Worm (Caenorhabditis elegans) whole organism, L1 larva: Measurements from ENCODE around the gene srx-77.

ENCODE experiments used
- aha-1 ChIP-seq: fragments of 150-350 bp; optimal IDR thresholded peaks from 2 replicates; lab custom pipeline; 2014; ENCODE audit warnings: missing biosample characterization, missing genetic modification characterization
- ama-1 ChIP-seq: fragments of 150-350 bp; optimal IDR thresholded peaks from 2 replicates; lab custom pipeline; 2014
- blmp-1 ChIP-seq: fragments of 150-350 bp; optimal IDR thresholded peaks from 2 replicates; lab custom pipeline; 2014; ENCODE audit warnings: missing biosample characterization, missing genetic modification characterization
- ceh-8 ChIP-seq: fragments of 200-800 bp; sonication (Bioruptor generic); optimal IDR thresholded peaks from 2 replicates; lab custom pipeline; 2018; ENCODE audit warnings: mild to moderate bottlenecking, missing genetic modification characterization, moderate library complexity, missing compliant biosample characterization
- ceh-82 ChIP-seq, 3 experiments: fragments of 150-350 bp in 1 of 3; sonication (generic microtip) in 2 of 3; optimal IDR thresholded peaks; 2 replicates each; lab custom pipeline; 2014 to 2017; ENCODE audit warnings: missing biosample characterization in 3 of 3, missing genetic modification characterization in 3 of 3
- dpl-1 ChIP-seq, 3 experiments: fragments of 150-350 bp in 2 of 3; sonication (generic microtip) in 1 of 3; optimal IDR thresholded peaks; 2 replicates each; lab custom pipeline; 2014 to 2017; ENCODE audit warnings: missing biosample characterization in 3 of 3, missing genetic modification characterization in 3 of 3, missing genetic modification reagents in 3 of 3
- dsc-1 ChIP-seq: sonication (generic microtip); optimal IDR thresholded peaks from 2 replicates; lab custom pipeline; 2016; ENCODE audit warnings: mild to moderate bottlenecking, missing genetic modification characterization, missing compliant biosample characterization
- efl-1 ChIP-seq, 4 experiments: fragments of 150-350 bp; optimal IDR thresholded peaks in 3 of 4; peaks in 1 of 4; 1 replicate in 1 of 4; 2 replicates in 3 of 4; lab custom pipeline; 2014; ENCODE audit warnings: missing biosample characterization in 2 of 4, missing genetic modification characterization in 2 of 4, missing genetic modification reagents in 2 of 4
- efl-3 ChIP-seq: fragments of 200-800 bp; sonication (Bioruptor generic); optimal IDR thresholded peaks from 2 replicates; lab custom pipeline; 2018; ENCODE audit warnings: mild to moderate bottlenecking, missing genetic modification characterization, missing compliant biosample characterization
- elt-2 ChIP-seq: sonication (generic microtip); optimal IDR thresholded peaks from 2 replicates; lab custom pipeline; 2016; ENCODE audit warnings: missing genetic modification characterization, mild to moderate bottlenecking, inconsistent platforms, missing compliant biosample characterization, missing genetic modification reagents
- elt-3 ChIP-seq, 6 experiments: fragments of 150-350 bp in 1 of 6; sonication (generic microtip); optimal IDR thresholded peaks; 2 replicates each; lab custom pipeline; 2017 to 2018; ENCODE audit warnings: missing biosample characterization in 6 of 6, missing genetic modification characterization in 6 of 6, inconsistent platforms in 1 of 6
- fkh-10 ChIP-seq: sonication (generic microtip); optimal IDR thresholded peaks from 2 replicates; lab custom pipeline; 2017; ENCODE audit warnings: missing biosample characterization, missing genetic modification reagents, missing genetic modification characterization
- fkh-4 ChIP-seq: sonication (generic microtip); optimal IDR thresholded peaks from 2 replicates; lab custom pipeline; 2016; ENCODE audit warnings: missing compliant biosample characterization, missing genetic modification characterization, borderline replicate concordance
- hpl-2 ChIP-seq: fragments of 150-350 bp; optimal IDR thresholded peaks from 2 replicates; lab custom pipeline; 2014; ENCODE audit warnings: missing biosample characterization, missing genetic modification reagents, missing genetic modification characterization
- irx-1 ChIP-seq: sonication (generic microtip); optimal IDR thresholded peaks from 2 replicates; lab custom pipeline; 2016; ENCODE audit warnings: missing genetic modification characterization, missing compliant biosample characterization
- jun-1 ChIP-seq: fragments of 150-350 bp; optimal IDR thresholded peaks from 2 replicates; lab custom pipeline; 2014; ENCODE audit warnings: missing biosample characterization, missing genetic modification reagents, missing genetic modification characterization
- lin-35 ChIP-seq, 2 experiments: fragments of 150-350 bp; optimal IDR thresholded peaks; 2 replicates each; lab custom pipeline; 2014; ENCODE audit warnings: missing biosample characterization in 2 of 2, missing genetic modification characterization in 2 of 2, missing genetic modification reagents in 2 of 2
- lir-3 ChIP-seq: sonication (generic microtip); optimal IDR thresholded peaks from 2 replicates; lab custom pipeline; 2016; ENCODE audit warnings: mild to moderate bottlenecking, missing genetic modification characterization, moderate library complexity, missing compliant biosample characterization; ENCODE audit not compliant: poor library complexity
- mep-1 ChIP-seq: fragments of 150-350 bp; optimal IDR thresholded peaks from 2 replicates; lab custom pipeline; 2014; ENCODE audit warnings: missing biosample characterization, missing genetic modification characterization
- nhr-19 ChIP-seq: fragments of 200-800 bp; sonication (Bioruptor generic); conservative IDR thresholded peaks from 2 replicates; pipeline ENCODE4 v1.3.6; 2022; ENCODE audit warnings: missing genetic modification characterization, missing compliant biosample characterization
- nhr-20 ChIP-seq: sonication (generic microtip); optimal IDR thresholded peaks from 2 replicates; lab custom pipeline; 2016; ENCODE audit warnings: mild to moderate bottlenecking, missing genetic modification characterization, missing compliant biosample characterization
- nhr-28 ChIP-seq: fragments of 150-350 bp; optimal IDR thresholded peaks from 2 replicates; lab custom pipeline; 2014; ENCODE audit warnings: missing biosample characterization, missing genetic modification characterization
- nhr-85 ChIP-seq: sonication (generic microtip); peaks from one replicate; lab custom pipeline; 2016; ENCODE audit warnings: missing genetic modification characterization, inconsistent platforms, missing compliant biosample characterization
- skn-1 ChIP-seq: fragments of 150-350 bp; optimal IDR thresholded peaks from 2 replicates; lab custom pipeline; 2014; ENCODE audit warnings: missing biosample characterization, missing genetic modification characterization
- snu-23 ChIP-seq: sonication (generic microtip); optimal IDR thresholded peaks from 2 replicates; lab custom pipeline; 2016; ENCODE audit warnings: missing genetic modification characterization, missing compliant biosample characterization
- sup-37 ChIP-seq: fragments of 200-800 bp; sonication (Bioruptor generic); optimal IDR thresholded peaks from 2 replicates; lab custom pipeline; 2018; ENCODE audit warnings: mild to moderate bottlenecking, missing genetic modification characterization, missing compliant biosample characterization
- tbx-2 ChIP-seq: sonication (generic microtip); optimal IDR thresholded peaks from 2 replicates; lab custom pipeline; 2016; ENCODE audit warnings: missing genetic modification characterization, missing compliant biosample characterization
- unc-86 ChIP-seq: sonication (generic microtip); optimal IDR thresholded peaks from 2 replicates; lab custom pipeline; 2016; ENCODE audit warnings: missing genetic modification characterization, missing compliant biosample characterization
- unc-98 ChIP-seq: fragments of 200-800 bp; sonication (Bioruptor generic); IDR thresholded peaks from 2 replicates; pipeline ENCODE4 v1.3.6; 2022; ENCODE audit warnings: missing genetic modification characterization, missing compliant biosample characterization
- vab-15 ChIP-seq: sonication (generic microtip); optimal IDR thresholded peaks from 2 replicates; lab custom pipeline; 2017; ENCODE audit warnings: missing genotype, mild to moderate bottlenecking, missing genetic modification characterization, missing compliant biosample characterization
- xbp-1 ChIP-seq: sonication (generic microtip); optimal IDR thresholded peaks from 2 replicates; lab custom pipeline; 2016; ENCODE audit warnings: missing genetic modification characterization, missing compliant biosample characterization

Gene srx-77

ce11 chrV:4653093-4653492, 15.4 kb downstream of the srx-77 start:
- TF ChIP-seq aha-1 (tag; lab: Kevin White, UChicago) (no peak), ceh-8 (GFP tag; lab: Kevin White, UChicago) (peak; percentile 49), efl-3 (GFP tag; lab: Kevin White, UChicago) (no peak)

- TF ChIP-seq efl-1 (optimal IDR thresholded peaks at IDR 0.05; lab: Kevin White, UChicago) (no peak), efl-1 (GFP tag; optimal IDR thresholded peaks at IDR 0.05 in 1 of 2; lab: Kevin White, UChicago) (peak in 1 of 2 experiments; percentile 45), nhr-28 (tag; lab: Kevin White, UChicago) (no peak), elt-3 (tag; optimal IDR thresholded peaks at IDR 0.05; lab: Kevin White, UChicago) (peak in 3 of 6 experiments; percentile 15 to 54 (median 48)), nhr-85 (tag; lab: Kevin White, UChicago) (peak; percentile 11), mep-1 (peak; percentile 23), lin-35 (GFP tag; optimal IDR thresholded peaks at IDR 0.05; lab: Kevin White, UChicago) (peak in 1 of 2 experiments; percentile 18), dpl-1 (GFP tag; optimal IDR thresholded peaks at IDR 0.05; lab: Kevin White, UChicago) (no peak), nhr-20 (tag; lab: Kevin White, UChicago) (peak; percentile 24), snu-23 (GFP tag; lab: Kevin White, UChicago) (peak; percentile 23), irx-1 (tag; lab: Kevin White, UChicago) (no peak), skn-1 (tag; lab: Kevin White, UChicago) (no peak), unc-98 (GFP tag; lab: Robert Waterston, UW) (no peak), hpl-2 (no peak), ceh-82 (tag; optimal IDR thresholded peaks at IDR 0.05; lab: Kevin White, UChicago) (no peak), vab-15 (no peak), fkh-4 (no peak), tbx-2 (no peak), jun-1 (tag; lab: Kevin White, UChicago) (no peak), ama-1 (lab: Kevin White, UChicago) (no peak), lir-3 (tag; lab: Kevin White, UChicago) (no peak), fkh-10 (no peak), xbp-1 (tag; lab: Kevin White, UChicago) (no peak), blmp-1 (peak; percentile 86), elt-2 (tag; lab: Kevin White, UChicago) (peak; percentile 11)
Measured at ce11 chrV:4651480-4651879, 17.1 kb downstream of the srx-77 start.

- no peak for TF ChIP-seq efl-1 (optimal IDR thresholded peaks at IDR 0.05; lab: Kevin White, UChicago)
- TF ChIP-seq efl-1 (GFP tag; optimal IDR thresholded peaks at IDR 0.05 in 1 of 2; lab: Kevin White, UChicago), result peak in 1 of 2 experiments; percentile 57
- TF ChIP-seq nhr-19 (GFP tag; lab: Robert Waterston, UW), result no peak
Measured at ce11 chrV:4649649-4650384, 18.7 kb downstream of the srx-77 start.

- TF ChIP-seq ama-1 (lab: Kevin White, UChicago), result no peak
- TF ChIP-seq sup-37 (GFP tag; lab: Kevin White, UChicago), result no peak
- TF ChIP-seq dsc-1 (tag; lab: Kevin White, UChicago), result no peak
- no peak for TF ChIP-seq fkh-10
- TF ChIP-seq blmp-1, result peak; percentile 41
Measured at ce11 chrV:4648527-4648926, 20.0 kb downstream of the srx-77 start, which contains the start of gene F41F3.8. Gene F41F3.8 (plus strand): TSS chrV:4648827.

- TF ChIP-seq unc-86 (no peak), ceh-8 (GFP tag; lab: Kevin White, UChicago) (peak; percentile 75), efl-1 (optimal IDR thresholded peaks at IDR 0.05; lab: Kevin White, UChicago) (no peak), efl-1 (GFP tag; optimal IDR thresholded peaks at IDR 0.05 in 1 of 2; lab: Kevin White, UChicago) (peak in 1 of 2 experiments; percentile 57), ceh-82 (tag; optimal IDR thresholded peaks at IDR 0.05; lab: Kevin White, UChicago) (no peak), ama-1 (lab: Kevin White, UChicago) (peak; percentile 46), elt-3 (tag; optimal IDR thresholded peaks at IDR 0.05; lab: Kevin White, UChicago) (no peak), mep-1 (no peak)
- TF ChIP-seq, all 84 proteins: peak for 3
Measured at ce11 chrV:4647857-4648256, 20.7 kb downstream of the srx-77 start, which contains the start of gene F41F3.3. Gene F41F3.3 (minus strand): TSS chrV:4648239.
